Fruit fly (Drosophila melanogaster): ENCODE measurements around the gene Ir76a.

The Ir76a gene

DNA sequence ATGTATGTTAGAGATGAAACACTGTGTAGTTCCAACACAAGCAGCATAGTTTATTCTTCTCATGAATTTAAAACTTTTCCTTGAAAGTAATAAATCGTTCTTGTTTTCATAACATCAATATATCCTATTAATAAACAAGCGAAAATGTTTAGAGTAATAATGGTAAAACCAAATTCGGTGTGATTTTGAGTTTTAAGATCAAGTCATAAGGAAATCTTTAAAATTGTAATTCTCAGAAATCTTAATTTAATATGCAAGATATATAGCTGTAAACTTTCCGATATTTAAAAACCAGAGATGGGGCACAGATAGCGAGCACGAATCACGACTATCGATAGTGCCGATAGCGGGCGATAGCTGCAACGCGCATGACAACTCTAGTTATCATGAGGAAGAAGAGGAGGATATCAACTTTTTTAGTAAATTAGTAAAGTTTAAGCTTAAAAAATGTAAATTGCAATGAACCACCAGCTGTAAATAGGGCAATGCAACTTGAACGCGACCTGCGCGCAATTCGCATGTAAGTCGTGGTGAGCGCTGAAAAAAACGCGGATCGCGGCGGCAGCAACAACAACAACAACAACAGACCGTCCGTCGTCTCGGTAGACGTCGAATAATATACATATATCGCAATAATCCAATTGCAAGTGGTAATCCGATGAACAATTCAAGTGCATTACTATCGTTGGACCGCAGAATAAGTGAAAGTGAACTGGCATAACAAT lies 18.9 kb downstream of the Ir76a start, which contains the start of the genes Fibp and Deaf1 (continued):
- peak; percentile 91 for TF ChIP-seq zfh2 (GFP tag; optimal IDR thresholded peaks at IDR 0.05)
- TF ChIP-seq prd (optimal IDR thresholded peaks at IDR 0.05), result no peak
- TF ChIP-seq prd (GFP tag; IDR thresholded peaks at IDR 0.05), result peak; percentile 70
- peak; percentile 98 for TF ChIP-seq Sry-δ (GFP tag; optimal IDR thresholded peaks at IDR 0.05)
- TF ChIP-seq NFAT (GFP tag; IDR thresholded peaks at IDR 0.05), result peak; percentile 80
- no peak for TF ChIP-seq peb (GFP tag; IDR thresholded peaks at IDR 0.05)
- TF ChIP-seq Atf3 (GFP tag; optimal IDR thresholded peaks at IDR 0.05), result peak; percentile 79
- TF ChIP-seq hbn (GFP tag; IDR thresholded peaks at IDR 0.05; ENCODE audit: partially characterized antibody), result peak; percentile 95
- TF ChIP-seq CG7963 (GFP tag; IDR thresholded peaks at IDR 0.05; ENCODE audit: partially characterized antibody), result peak; percentile 96
- peak in 1 of 3 experiments; percentile 7 for TF ChIP-seq Stat92E (GFP tag; optimal IDR thresholded peaks at IDR 0.05)
- TF ChIP-seq en (GFP tag; optimal IDR thresholded peaks at IDR 0.05), result no peak
- TF ChIP-seq pita (GFP tag; optimal IDR thresholded peaks at IDR 0.05), result no peak
- no peak for TF ChIP-seq br (optimal IDR thresholded peaks at IDR 0.05)
- peak; percentile 94 for TF ChIP-seq CG13287 (GFP tag; IDR thresholded peaks at IDR 0.05; ENCODE audit: partially characterized antibody)
- peak; percentile 89 for TF ChIP-seq lilli (GFP tag; optimal IDR thresholded peaks at IDR 0.05)
- TF ChIP-seq pho (GFP tag; optimal IDR thresholded peaks at IDR 0.05), result peak; percentile 89
- peak; percentile 89 for TF ChIP-seq CG2129 (GFP tag; IDR thresholded peaks at IDR 0.05; ENCODE audit: partially characterized antibody)
- TF ChIP-seq CG10565 (GFP tag; optimal IDR thresholded peaks at IDR 0.05), result no peak
- TF ChIP-seq nerfin-1 (tag; optimal IDR thresholded peaks at IDR 0.05), result peak; percentile 69
- TF ChIP-seq Opbp (GFP tag; IDR thresholded peaks at IDR 0.05; ENCODE audit: partially characterized antibody), result peak; percentile 98
- peak; percentile 74 for TF ChIP-seq Fer3 (tag; optimal IDR thresholded peaks at IDR 0.05)
- no peak for TF ChIP-seq dimm (GFP tag; IDR thresholded peaks at IDR 0.05)
- no peak for TF ChIP-seq CG1832 (GFP tag; optimal IDR thresholded peaks at IDR 0.05)
- TF ChIP-seq CG14441 (GFP tag; IDR thresholded peaks at IDR 0.05), result peak; percentile 57; the same call in 1 of the 2 replicates
- peak; percentile 47 for TF ChIP-seq D19B (GFP tag; optimal IDR thresholded peaks at IDR 0.05)
- TF ChIP-seq fd3F (GFP tag; optimal IDR thresholded peaks at IDR 0.05), result peak; percentile 65
- peak; percentile 43; the same call in 1 of the 2 replicates for TF ChIP-seq CG32772 (GFP tag; IDR thresholded peaks at IDR 0.05)
- peak; percentile 22 for TF ChIP-seq Bdp1 (GFP tag; optimal IDR thresholded peaks at IDR 0.05)
- TF ChIP-seq eyg (GFP tag; optimal IDR thresholded peaks at IDR 0.05), result peak; percentile 20
- TF ChIP-seq CG16863 (GFP tag; optimal IDR thresholded peaks at IDR 0.05), result peak; percentile 64
- peak; percentile 73 for TF ChIP-seq maf-S (GFP tag; optimal IDR thresholded peaks at IDR 0.05)
- TF ChIP-seq CG1024 (GFP tag; IDR thresholded peaks at IDR 0.05), result no peak
- TF ChIP-seq CG4424 (GFP tag; optimal IDR thresholded peaks at IDR 0.05), result peak; percentile 81
- TF ChIP-seq tx (GFP tag; optimal IDR thresholded peaks at IDR 0.05), result peak; percentile 82
- peak; percentile 97 for TF ChIP-seq zen2 (GFP tag; IDR thresholded peaks at IDR 0.05; ENCODE audit: partially characterized antibody)
- no peak for TF ChIP-seq CTCF (GFP tag; optimal IDR thresholded peaks at IDR 0.05)
- TF ChIP-seq zfh1 (GFP tag; IDR thresholded peaks at IDR 0.05), result peak; percentile 53; the same call in 2 of the 3 replicates
- no peak for TF ChIP-seq fd64A (GFP tag; optimal IDR thresholded peaks at IDR 0.05)
- no peak for TF ChIP-seq sens-2 (GFP tag; IDR thresholded peaks at IDR 0.05)
- TF ChIP-seq CG14667 (GFP tag; IDR thresholded peaks at IDR 0.05), result peak; percentile 55; the same call in 1 of the 2 replicates
- peak; percentile 49 for TF ChIP-seq CG31388 (GFP tag; optimal IDR thresholded peaks at IDR 0.05)
- peak; percentile 70 for TF ChIP-seq CG31441 (GFP tag; IDR thresholded peaks at IDR 0.05)
- TF ChIP-seq CG3281 (GFP tag; optimal IDR thresholded peaks at IDR 0.05), result peak; percentile 67
- TF ChIP-seq CG4617 (GFP tag; optimal IDR thresholded peaks at IDR 0.05; ENCODE audit: borderline replicate concordance), result peak; percentile 91
- TF ChIP-seq Chrac-16 (GFP tag; optimal IDR thresholded peaks at IDR 0.05), result peak; percentile 84
- peak; percentile 47; the same call in 1 of the 2 replicates for TF ChIP-seq Ada2b (GFP tag; IDR thresholded peaks at IDR 0.05)
- no peak for TF ChIP-seq yki (optimal IDR thresholded peaks at IDR 0.05)
- no peak for TF ChIP-seq CG2202 (tag; optimal IDR thresholded peaks at IDR 0.05)
- TF ChIP-seq bigmax (GFP tag; optimal IDR thresholded peaks at IDR 0.05), result no peak
- TF ChIP-seq ERR (GFP tag; optimal IDR thresholded peaks at IDR 0.05), result peak; percentile 73
- TF ChIP-seq tup (GFP tag; optimal IDR thresholded peaks at IDR 0.05), result no peak
